Worm (Caenorhabditis elegans) whole organism, L4 larva: ENCODE results near the gene ilcr-1.
"Not testable (repeated sequence)": the region's sequence is repeated elsewhere in the genome, so short reads cannot be mapped to it uniquely, and the experiment has no call there.

ENCODE experiments used
- F49E8.2 ChIP-seq: sonication (generic microtip); optimal IDR thresholded peaks from 2 replicates; lab custom pipeline; 2016; ENCODE audit warnings: missing compliant biosample characterization, mild to moderate bottlenecking, missing genetic modification characterization, borderline replicate concordance
- aha-1 ChIP-seq: fragments of 150-350 bp; peaks from one replicate; lab custom pipeline; 2014; ENCODE audit warnings: missing biosample characterization, missing genetic modification characterization
- daf-8 ChIP-seq: fragments of 200-800 bp; sonication (Bioruptor generic); IDR thresholded peaks from 2 replicates; pipeline ENCODE4 v1.3.6; 2022; ENCODE audit warnings: missing genetic modification characterization, missing compliant biosample characterization
- dmd-9 ChIP-seq: fragments of 200-800 bp; sonication (Bioruptor generic); IDR thresholded peaks from 2 replicates; pipeline ENCODE4 v1.3.6; 2022; ENCODE audit warnings: missing genetic modification reagents, missing genetic modification characterization, missing compliant biosample characterization
- lin-15B ChIP-seq: fragments of 150-350 bp; sonication (generic microtip); optimal IDR thresholded peaks from 3 replicates; lab custom pipeline; 2014; ENCODE audit warnings: missing biosample characterization, missing genetic modification characterization
- madf-9 ChIP-seq: fragments of 200-800 bp; sonication (Bioruptor generic); conservative IDR thresholded peaks from 2 replicates; pipeline ENCODE4 v1.3.6; 2022; ENCODE audit warnings: missing genetic modification reagents, missing genetic modification characterization, missing compliant biosample characterization
- mep-1 ChIP-seq: fragments of 150-350 bp; sonication (generic microtip); optimal IDR thresholded peaks from 3 replicates; lab custom pipeline; 2014; ENCODE audit warnings: missing biosample characterization, missing genetic modification characterization

ce11 chrIV:14240173-14240572, 36.1 kb upstream of the ilcr-1 start:
- TF ChIP-seq daf-8 (GFP tag; lab: Robert Waterston, UW); F49E8.2 (tag; lab: Kevin White, UChicago); lin-15B (tag; lab: Kevin White, UChicago); dmd-9 (GFP tag; lab: Robert Waterston, UW); aha-1 (tag; lab: Kevin White, UChicago); madf-9 (GFP tag; lab: Robert Waterston, UW); mep-1 (tag; lab: Kevin White, UChicago): not testable (repeated sequence)
